Worm (Caenorhabditis elegans) whole organism, L2 larva: ENCODE measurements around the gene srz-60.

Source experiments
- C34F6.9 ChIP-seq: fragments of 150-350 bp; optimal IDR thresholded peaks from 2 replicates; lab custom pipeline; 2014; ENCODE audit warnings: missing biosample characterization, missing genetic modification characterization
- R02D3.7 ChIP-seq: fragments of 150-350 bp; optimal IDR thresholded peaks from 2 replicates; lab custom pipeline; 2014; ENCODE audit warnings: missing biosample characterization, missing genetic modification characterization
- Y55F3AM.14 ChIP-seq: fragments of 200-800 bp; sonication (Bioruptor generic); optimal IDR thresholded peaks from 2 replicates; lab custom pipeline; 2018; ENCODE audit warnings: mild to moderate bottlenecking, missing genetic modification characterization, missing compliant biosample characterization
- alr-1 ChIP-seq: fragments of 150-350 bp; optimal IDR thresholded peaks from 2 replicates; lab custom pipeline; 2014; ENCODE audit warnings: missing biosample characterization, missing genetic modification characterization
- aly-2 ChIP-seq: fragments of 150-350 bp; optimal IDR thresholded peaks from 2 replicates; lab custom pipeline; 2014; ENCODE audit warnings: missing biosample characterization, missing genetic modification characterization
- ama-1 ChIP-seq: fragments of 150-350 bp; optimal IDR thresholded peaks from 2 replicates; lab custom pipeline; 2018; ENCODE audit warnings: inconsistent platforms
- blmp-1 ChIP-seq: sonication (generic microtip); optimal IDR thresholded peaks from 2 replicates; lab custom pipeline; 2017; ENCODE audit warnings: missing genetic modification characterization, mild to moderate bottlenecking, missing compliant biosample characterization, antibody characterized with exemption, moderate library complexity; ENCODE audit not compliant: insufficient read depth
- ceh-16 ChIP-seq: fragments of 150-350 bp; optimal IDR thresholded peaks from 2 replicates; lab custom pipeline; 2014; ENCODE audit warnings: missing biosample characterization, missing genetic modification characterization
- ceh-82 ChIP-seq: fragments of 150-350 bp; optimal IDR thresholded peaks from 2 replicates; lab custom pipeline; 2014; ENCODE audit warnings: missing biosample characterization, missing genetic modification characterization
- crh-2 ChIP-seq: sonication (generic microtip); optimal IDR thresholded peaks from 2 replicates; lab custom pipeline; 2017; ENCODE audit warnings: missing biosample characterization, missing genetic modification characterization
- dmd-4 ChIP-seq: sonication (generic microtip); optimal IDR thresholded peaks from 2 replicates; lab custom pipeline; 2017; ENCODE audit warnings: missing biosample characterization, missing genetic modification characterization
- egl-27 ChIP-seq: sonication (generic microtip); optimal IDR thresholded peaks from 3 replicates; lab custom pipeline; 2017; ENCODE audit warnings: missing biosample characterization, missing genetic modification reagents, missing genetic modification characterization
- elt-1 ChIP-seq: fragments of 150-350 bp; optimal IDR thresholded peaks from 2 replicates; lab custom pipeline; 2014; ENCODE audit warnings: missing biosample characterization, missing genetic modification characterization
- elt-3 ChIP-seq: sonication (generic microtip); optimal IDR thresholded peaks from 2 replicates; lab custom pipeline; 2017; ENCODE audit warnings: missing biosample characterization, missing genetic modification characterization
- fos-1 ChIP-seq: fragments of 150-350 bp; optimal IDR thresholded peaks from 2 replicates; lab custom pipeline; 2014; ENCODE audit warnings: missing biosample characterization, missing genetic modification characterization
- lin-11 ChIP-seq: fragments of 150-350 bp; sonication (generic microtip); optimal IDR thresholded peaks from 2 replicates; lab custom pipeline; 2014; ENCODE audit warnings: missing biosample characterization, missing genetic modification characterization, inconsistent platforms, mixed read lengths
- lin-13 ChIP-seq: fragments of 150-350 bp; optimal IDR thresholded peaks from 2 replicates; lab custom pipeline; 2014; ENCODE audit warnings: missing biosample characterization, missing genetic modification reagents, missing genetic modification characterization
- lin-39 ChIP-seq: fragments of 150-350 bp; optimal IDR thresholded peaks from 2 replicates; lab custom pipeline; 2014; ENCODE audit warnings: missing biosample characterization, missing genetic modification reagents, missing genetic modification characterization
- lsy-2 ChIP-seq, 2 experiments: fragments of 150-350 bp in 1 of 2; sonication (generic microtip) in 1 of 2; optimal IDR thresholded peaks; 2 replicates each; lab custom pipeline; 2014 to 2017; ENCODE audit warnings: missing biosample characterization in 2 of 2, missing genetic modification characterization in 2 of 2
- mab-5 ChIP-seq: fragments of 150-350 bp; optimal IDR thresholded peaks from 2 replicates; lab custom pipeline; 2014; ENCODE audit warnings: missing biosample characterization, missing genetic modification characterization
- mbf-1 ChIP-seq: sonication (generic microtip); optimal IDR thresholded peaks from 2 replicates; lab custom pipeline; 2017; ENCODE audit warnings: missing biosample characterization, missing genetic modification characterization
- mdl-1 ChIP-seq, 2 experiments: fragments of 150-350 bp in 1 of 2; sonication (generic microtip) in 1 of 2; optimal IDR thresholded peaks; 2 replicates each; lab custom pipeline; 2017; ENCODE audit warnings: missing biosample characterization in 2 of 2, missing genetic modification characterization in 2 of 2
- nhr-10 ChIP-seq: sonication (generic microtip); optimal IDR thresholded peaks from 2 replicates; lab custom pipeline; 2017; ENCODE audit warnings: missing biosample characterization, missing genetic modification characterization
- nhr-11 ChIP-seq: fragments of 150-350 bp; optimal IDR thresholded peaks from 2 replicates; lab custom pipeline; 2014; ENCODE audit warnings: missing biosample characterization, missing genetic modification characterization
- nhr-12 ChIP-seq: fragments of 150-350 bp; optimal IDR thresholded peaks from 2 replicates; lab custom pipeline; 2014; ENCODE audit warnings: missing biosample characterization, missing genetic modification characterization
- nhr-129 ChIP-seq: fragments of 150-350 bp; optimal IDR thresholded peaks from 2 replicates; lab custom pipeline; 2014; ENCODE audit warnings: missing biosample characterization, missing genetic modification characterization
- nhr-23 ChIP-seq: fragments of 150-350 bp; optimal IDR thresholded peaks from 2 replicates; lab custom pipeline; 2014; ENCODE audit warnings: missing biosample characterization, missing genetic modification reagents, missing genetic modification characterization
- nhr-237 ChIP-seq: fragments of 150-350 bp; optimal IDR thresholded peaks from 2 replicates; lab custom pipeline; 2014; ENCODE audit warnings: missing biosample characterization, missing genetic modification characterization
- nhr-25 ChIP-seq: fragments of 150-350 bp; sonication (generic microtip); optimal IDR thresholded peaks from 3 replicates; lab custom pipeline; 2014; ENCODE audit warnings: missing biosample characterization, missing genetic modification characterization
- nhr-6 ChIP-seq: fragments of 150-350 bp; optimal IDR thresholded peaks from 2 replicates; lab custom pipeline; 2014; ENCODE audit warnings: missing biosample characterization, missing genetic modification characterization
- nhr-77 ChIP-seq: fragments of 150-350 bp; optimal IDR thresholded peaks from 2 replicates; lab custom pipeline; 2014; ENCODE audit warnings: missing biosample characterization, missing genetic modification characterization
- peb-1 ChIP-seq: fragments of 150-350 bp; optimal IDR thresholded peaks from 2 replicates; lab custom pipeline; 2014; ENCODE audit warnings: missing biosample characterization, missing genetic modification characterization
- skn-1 ChIP-seq: sonication (generic microtip); optimal IDR thresholded peaks from 2 replicates; lab custom pipeline; 2017; ENCODE audit warnings: missing biosample characterization, missing genetic modification characterization
- sma-3 ChIP-seq: sonication (generic microtip); optimal IDR thresholded peaks from 2 replicates; lab custom pipeline; 2016; ENCODE audit warnings: missing genetic modification reagents, missing genetic modification characterization, missing compliant biosample characterization
- sma-9 ChIP-seq, 2 experiments: fragments of 150-350 bp in 1 of 2; sonication (generic microtip) in 1 of 2; optimal IDR thresholded peaks; 2 replicates each; lab custom pipeline; 2014 to 2016; ENCODE audit warnings: missing genetic modification characterization in 2 of 2, mild to moderate bottlenecking in 1 of 2, missing biosample characterization in 1 of 2, missing compliant biosample characterization in 1 of 2, missing genetic modification reagents in 1 of 2, moderate library complexity in 1 of 2
- unc-39 ChIP-seq: fragments of 150-350 bp; optimal IDR thresholded peaks from 2 replicates; lab custom pipeline; 2014; ENCODE audit warnings: missing biosample characterization, missing genetic modification characterization
- unc-55 ChIP-seq: fragments of 150-350 bp; sonication (generic microtip); optimal IDR thresholded peaks from 3 replicates; lab custom pipeline; 2014; ENCODE audit warnings: missing biosample characterization, missing genetic modification reagents, missing genetic modification characterization
- unc-62 ChIP-seq: fragments of 150-350 bp; optimal IDR thresholded peaks from 2 replicates; lab custom pipeline; 2014; ENCODE audit warnings: missing biosample characterization, missing genetic modification reagents, missing genetic modification characterization
- zag-1 ChIP-seq: fragments of 150-350 bp; optimal IDR thresholded peaks from 2 replicates; lab custom pipeline; 2014; ENCODE audit warnings: missing biosample characterization, missing genetic modification characterization
- ztf-1 ChIP-seq: fragments of 200-800 bp; sonication (Bioruptor generic); conservative IDR thresholded peaks from 2 replicates; pipeline ENCODE4 v1.3.6; 2022; ENCODE audit warnings: missing genetic modification characterization, missing compliant biosample characterization
- ztf-11 ChIP-seq: sonication (generic microtip); optimal IDR thresholded peaks from 2 replicates; lab custom pipeline; 2017; ENCODE audit warnings: missing biosample characterization, missing genetic modification characterization
- ztf-4 ChIP-seq: fragments of 150-350 bp; optimal IDR thresholded peaks from 2 replicates; lab custom pipeline; 2014; ENCODE audit warnings: missing biosample characterization, missing genetic modification characterization

srz-60 gene

DNA sequence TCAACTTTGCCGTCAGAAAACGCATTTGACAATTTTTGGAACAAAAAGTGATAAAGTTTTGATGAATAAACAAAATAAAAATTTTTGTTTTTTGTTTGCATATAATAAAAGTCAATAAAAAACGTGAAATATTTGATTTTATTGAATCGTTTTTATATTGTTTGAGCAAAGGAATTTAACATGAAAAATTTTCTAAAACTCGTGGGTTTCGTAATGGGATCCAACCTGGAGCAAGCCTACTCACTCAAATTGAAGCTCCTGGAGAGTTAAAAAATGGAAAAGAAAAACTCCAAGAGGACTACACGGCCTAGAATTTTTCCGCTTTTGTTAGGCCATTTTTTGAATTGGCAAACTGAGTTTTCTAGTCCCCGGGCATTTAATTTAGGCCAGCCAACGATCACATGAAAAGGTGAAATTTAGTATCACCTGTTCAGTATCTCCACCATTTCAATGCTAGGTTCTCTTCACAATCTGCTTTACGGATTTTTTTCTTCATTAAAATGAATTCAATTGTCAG, at the start of gene srz-60, which contains the start of gene C04C3.9:
TSS of gene srz-60 (plus strand) at position 467 of the 517 bp plus-strand sequence.
TSS of gene C04C3.9 (minus strand) at position 101 of the 517 bp plus-strand sequence.
- no peak for TF ChIP-seq ztf-1 (GFP tag; lab: Robert Waterston, UW)
- no peak for TF ChIP-seq zag-1
- no peak for TF ChIP-seq nhr-23 (tag; lab: Kevin White, UChicago)
- no peak for TF ChIP-seq crh-2 (tag; lab: Kevin White, UChicago)

DNA sequence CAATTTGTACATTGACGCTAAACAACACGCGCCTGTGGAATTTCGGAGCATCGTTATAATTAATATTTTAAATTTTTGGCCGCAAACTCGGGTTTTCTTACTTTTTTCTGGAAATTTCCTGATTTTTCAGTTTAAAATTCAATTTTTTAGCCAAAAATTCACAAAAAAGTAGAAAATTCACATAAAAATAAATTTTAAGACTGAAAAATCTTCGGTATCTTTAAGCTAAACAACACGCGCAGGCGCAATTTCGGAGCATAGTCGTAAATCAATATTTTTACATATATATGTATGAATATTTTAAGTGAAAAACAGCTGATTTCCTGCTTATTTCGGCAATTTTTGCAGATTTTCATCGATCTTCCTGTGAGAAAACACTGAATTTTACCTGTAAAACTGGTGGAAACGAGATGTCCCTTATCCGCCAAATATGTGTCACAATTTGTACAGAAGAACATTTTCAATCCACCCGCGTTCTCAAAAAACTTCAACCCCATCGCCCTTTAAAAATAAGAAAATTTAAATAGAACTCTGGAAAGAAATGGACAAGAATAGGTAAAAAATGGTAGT, 46.3 kb upstream of the srz-60 start, which contains the start of gene B0546.3:
TSS of gene B0546.3 (minus strand) at position 504 of the 570 bp plus-strand sequence.
- TF ChIP-seq nhr-11 (tag; lab: Kevin White, UChicago), result no peak
- TF ChIP-seq lsy-2 (tag; optimal IDR thresholded peaks at IDR 0.05; lab: Kevin White, UChicago), result peak in 1 of 2 experiments; percentile 19
- TF ChIP-seq fos-1, result no peak
- no peak for TF ChIP-seq nhr-23 (tag; lab: Kevin White, UChicago)
- no peak for TF ChIP-seq aly-2
- TF ChIP-seq ceh-82, result no peak
- TF ChIP-seq ama-1 (lab: Kevin White, UChicago), result peak; percentile 71

DNA sequence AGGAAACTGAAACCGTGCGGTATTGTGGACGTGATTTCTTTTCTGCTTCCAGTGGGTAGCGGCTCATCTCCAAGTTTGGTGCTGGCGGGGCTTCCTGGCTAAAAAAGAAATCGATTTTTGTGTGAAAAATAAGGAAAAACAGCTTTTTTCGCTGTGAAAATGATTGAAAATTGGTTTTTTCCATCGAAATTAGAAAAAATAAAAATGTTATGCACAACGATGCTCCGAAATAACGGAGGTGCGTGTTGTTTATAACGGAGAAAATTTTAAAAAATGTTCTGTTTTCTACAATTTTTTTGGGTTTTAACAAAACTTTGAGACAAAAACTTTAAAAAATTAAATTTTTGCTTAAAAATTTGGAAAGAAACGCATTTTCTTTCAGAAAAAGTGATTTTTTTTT, 45.5 kb upstream of the srz-60 start:
- TF ChIP-seq lin-39 (tag; lab: Kevin White, UChicago) (no peak), ztf-4 (tag; lab: Kevin White, UChicago) (no peak), dmd-4 (tag; lab: Kevin White, UChicago) (no peak), unc-55 (GFP tag; lab: Kevin White, UChicago) (peak; percentile 16), elt-1 (tag; lab: Kevin White, UChicago) (no peak), nhr-6 (no peak), C34F6.9 (tag; lab: Kevin White, UChicago) (no peak), nhr-237 (tag; lab: Kevin White, UChicago) (no peak), lsy-2 (tag; optimal IDR thresholded peaks at IDR 0.05; lab: Kevin White, UChicago) (peak in 1 of 2 experiments; percentile 3), ztf-11 (no peak), peb-1 (no peak), mbf-1 (tag; lab: Kevin White, UChicago) (no peak), R02D3.7 (tag; lab: Kevin White, UChicago) (no peak), ztf-1 (GFP tag; lab: Robert Waterston, UW) (no peak), egl-27 (no peak), unc-62 (GFP tag; lab: Kevin White, UChicago) (no peak), skn-1 (tag; lab: Kevin White, UChicago) (no peak)
- TF ChIP-seq, all 48 proteins: peak for 2

DNA sequence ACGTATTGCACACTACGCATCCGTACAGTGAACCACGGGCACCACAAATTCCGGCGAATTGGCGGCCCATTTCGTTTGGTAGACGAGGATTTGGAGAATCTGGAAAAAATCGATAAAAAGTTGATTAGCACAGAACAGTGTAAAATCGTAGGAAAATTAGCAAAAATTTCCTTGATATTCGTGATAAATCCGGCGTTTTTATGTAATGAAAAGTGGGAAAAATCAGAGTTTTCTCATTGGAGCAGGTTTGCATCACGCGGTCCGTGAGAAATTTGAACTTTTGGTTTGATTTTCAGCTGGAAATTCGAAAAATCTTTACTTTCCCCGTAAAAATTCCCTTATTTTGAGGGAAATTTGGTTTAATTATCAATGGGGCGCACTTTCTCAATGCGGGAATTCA, 44.7 kb upstream of the srz-60 start, which contains the start of gene B0546.4:
TSS of gene B0546.4 (minus strand) at position 101 of the 400 bp plus-strand sequence.
- TF ChIP-seq elt-3 (tag; lab: Kevin White, UChicago), result no peak
- TF ChIP-seq egl-27, result no peak
- no peak for TF ChIP-seq alr-1
- TF ChIP-seq nhr-129, result no peak
- no peak for TF ChIP-seq crh-2 (tag; lab: Kevin White, UChicago)
- no peak for TF ChIP-seq fos-1
- TF ChIP-seq unc-39 (tag; lab: Kevin White, UChicago), result no peak
- TF ChIP-seq nhr-11 (tag; lab: Kevin White, UChicago), result no peak
- no peak for TF ChIP-seq nhr-10 (tag; lab: Kevin White, UChicago)
- TF ChIP-seq blmp-1 (tag; lab: Kevin White, UChicago), result no peak
- no peak for TF ChIP-seq C34F6.9 (tag; lab: Kevin White, UChicago)
- TF ChIP-seq aly-2, result no peak
- TF ChIP-seq ceh-16 (tag; lab: Kevin White, UChicago), result no peak
- TF ChIP-seq lsy-2 (tag; optimal IDR thresholded peaks at IDR 0.05; lab: Kevin White, UChicago), result no peak
- TF ChIP-seq lin-11 (tag; lab: Kevin White, UChicago), result no peak
- no peak for TF ChIP-seq nhr-25
- TF ChIP-seq sma-3, result no peak
- TF ChIP-seq ama-1 (lab: Kevin White, UChicago), result no peak
- no peak for TF ChIP-seq nhr-6

DNA sequence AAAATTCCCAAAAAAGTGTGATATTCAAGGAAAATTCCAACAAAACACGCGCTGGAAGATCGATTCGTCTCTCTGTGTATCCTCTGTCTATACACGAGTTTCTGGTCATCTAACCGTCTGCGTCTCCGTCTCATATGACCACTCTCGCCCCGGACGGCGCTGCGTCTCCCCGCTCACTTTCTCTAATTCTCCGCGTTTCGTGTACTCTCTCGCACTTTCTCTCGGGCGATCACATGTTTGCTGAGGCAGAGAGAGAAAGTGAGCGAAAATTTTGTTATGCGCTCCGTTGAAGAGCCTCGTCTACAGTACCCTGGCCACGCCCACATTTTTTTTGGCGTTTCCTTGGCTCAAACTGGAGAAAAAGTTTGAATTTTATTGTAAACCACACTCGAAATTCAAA, 44.1 kb upstream of the srz-60 start:
- peak; percentile 68 for TF ChIP-seq fos-1
- peak; percentile 85 to 96 for TF ChIP-seq lsy-2 (tag; optimal IDR thresholded peaks at IDR 0.05; lab: Kevin White, UChicago)
- TF ChIP-seq unc-55 (GFP tag; lab: Kevin White, UChicago), result peak; percentile 84
- TF ChIP-seq R02D3.7 (tag; lab: Kevin White, UChicago), result no peak
- TF ChIP-seq lin-13 (GFP tag; lab: Kevin White, UChicago), result peak; percentile 81
- peak; percentile 90 for TF ChIP-seq nhr-25
- peak; percentile 81 for TF ChIP-seq ztf-4 (tag; lab: Kevin White, UChicago)
- TF ChIP-seq Y55F3AM.14, result peak; percentile 70
- no peak for TF ChIP-seq nhr-77 (tag; lab: Kevin White, UChicago)
- TF ChIP-seq zag-1, result peak; percentile 48
- TF ChIP-seq unc-62 (GFP tag; lab: Kevin White, UChicago), result no peak
- peak; percentile 75 to 93 for TF ChIP-seq mdl-1 (tag; optimal IDR thresholded peaks at IDR 0.05; lab: Kevin White, UChicago)
- TF ChIP-seq nhr-6, result peak; percentile 72
- no peak for TF ChIP-seq nhr-12 (tag; lab: Kevin White, UChicago)
- peak; percentile 84 for TF ChIP-seq nhr-129
- TF ChIP-seq nhr-10 (tag; lab: Kevin White, UChicago), result peak; percentile 9
- TF ChIP-seq ama-1 (lab: Kevin White, UChicago), result no peak
- TF ChIP-seq mab-5 (tag; lab: Kevin White, UChicago), result peak; percentile 79
- peak; percentile 88 for TF ChIP-seq sma-9 (GFP tag; optimal IDR thresholded peaks at IDR 0.05; lab: Kevin White, UChicago)
- no peak for TF ChIP-seq sma-9 (tag; optimal IDR thresholded peaks at IDR 0.05; lab: Kevin White, UChicago)
- no peak for TF ChIP-seq ztf-11
- TF ChIP-seq peb-1, result no peak
- TF ChIP-seq C34F6.9 (tag; lab: Kevin White, UChicago), result peak; percentile 96
